Fruit fly (Drosophila melanogaster) whole organism, embryonic: Measurements from ENCODE around the gene lectin-37Da.
A peak's percentile ranks its signal among the peaks of the same experiment; 100 is the strongest.

Experiments used
- Atf-2 ChIP-seq: fragments of 200-800 bp; sonication (Bioruptor generic); optimal IDR thresholded peaks from 2 replicates; lab custom pipeline; 2016; ENCODE audit warnings: missing biosample characterization, missing genetic modification characterization
- Awh ChIP-seq: fragments of 200-800 bp; sonication (Bioruptor generic); IDR thresholded peaks from 2 replicates; pipeline ENCODE4, ENCODE4 v1.3.6; 2022; ENCODE audit warnings: missing biosample characterization, missing genetic modification characterization
- B-H1 ChIP-seq: fragments of 200-800 bp; sonication (Bioruptor generic); IDR thresholded peaks from 3 replicates; pipeline ENCODE4 v1.3.6; 2022; ENCODE audit warnings: missing biosample characterization, missing genetic modification characterization
- BtbVII ChIP-seq: fragments of 200-800 bp; sonication (Bioruptor generic); optimal IDR thresholded peaks from 3 replicates; lab custom pipeline; 2017; ENCODE audit warnings: missing biosample characterization, mild to moderate bottlenecking, missing genetic modification characterization
- Bteb2 ChIP-seq: fragments of 200-800 bp; sonication (Bioruptor generic); optimal IDR thresholded peaks from 2 replicates; lab custom pipeline; 2016; ENCODE audit warnings: missing biosample characterization, missing genetic modification characterization
- CG10147 ChIP-seq: fragments of 200-800 bp; sonication (Bioruptor generic); optimal IDR thresholded peaks from 2 replicates; lab custom pipeline; 2019; ENCODE audit warnings: missing biosample characterization, mild to moderate bottlenecking, missing genetic modification characterization, moderate library complexity
- CG10979 ChIP-seq: fragments of 200-800 bp; sonication (Bioruptor generic); optimal IDR thresholded peaks from 2 replicates; lab custom pipeline; 2018; ENCODE audit warnings: missing biosample characterization, mild to moderate bottlenecking, missing genetic modification characterization, moderate library complexity
- CG12155 ChIP-seq: fragments of 200-800 bp; sonication (Bioruptor generic); optimal IDR thresholded peaks from 3 replicates; lab custom pipeline; 2016; ENCODE audit warnings: missing biosample characterization, missing genetic modification characterization
- CG13775 ChIP-seq: fragments of 200-800 bp; sonication (Bioruptor generic); optimal IDR thresholded peaks from 3 replicates; lab custom pipeline; 2017; ENCODE audit warnings: missing biosample characterization, mild to moderate bottlenecking, missing genetic modification characterization
- CG14860 ChIP-seq: fragments of 200-800 bp; sonication (Bioruptor generic); IDR thresholded peaks from 3 replicates; pipeline ENCODE4 v1.3.6; 2022; ENCODE audit warnings: missing biosample characterization, missing genetic modification characterization; ENCODE audit not compliant: partially characterized antibody
- CG15601 ChIP-seq: fragments of 200-800 bp; sonication (Bioruptor generic); optimal IDR thresholded peaks from 3 replicates; lab custom pipeline; 2019; ENCODE audit warnings: missing biosample characterization, mild to moderate bottlenecking, missing genetic modification characterization, moderate library complexity
- CG1603 ChIP-seq: fragments of 200-800 bp; sonication (Bioruptor generic); optimal IDR thresholded peaks from 2 replicates; lab custom pipeline; 2019; ENCODE audit warnings: missing biosample characterization, mild to moderate bottlenecking, missing genetic modification characterization, moderate library complexity
- CG17612 ChIP-seq: fragments of 200-800 bp; sonication (Bioruptor generic); IDR thresholded peaks from 2 replicates; pipeline ENCODE4 v1.3.6; 2022; ENCODE audit warnings: missing biosample characterization, missing genetic modification characterization
- CG18011 ChIP-seq: fragments of 200-800 bp; sonication (Bioruptor generic); optimal IDR thresholded peaks from 2 replicates; lab custom pipeline; 2017; ENCODE audit warnings: missing biosample characterization, missing genetic modification characterization, mild to moderate bottlenecking, moderate library complexity, missing genotype
- CG18262 ChIP-seq: fragments of 200-800 bp; optimal IDR thresholded peaks from 3 replicates; lab custom pipeline; 2019; ENCODE audit warnings: missing biosample characterization, mild to moderate bottlenecking, missing genetic modification characterization, moderate library complexity
- CG18619 ChIP-seq: fragments of 200-800 bp; sonication (Bioruptor generic); optimal IDR thresholded peaks from 3 replicates; lab custom pipeline; 2017; ENCODE audit warnings: missing biosample characterization, mild to moderate bottlenecking, missing genetic modification characterization
- CG2678 ChIP-seq: fragments of 200-800 bp; sonication (Bioruptor generic); optimal IDR thresholded peaks from 3 replicates; lab custom pipeline; 2019; ENCODE audit warnings: missing biosample characterization, mild to moderate bottlenecking, missing genetic modification characterization, moderate library complexity
- CG2712 ChIP-seq: fragments of 200-800 bp; optimal IDR thresholded peaks from 3 replicates; lab custom pipeline; 2019; ENCODE audit warnings: missing biosample characterization, mild to moderate bottlenecking, missing genetic modification characterization, moderate library complexity
- CG31224 ChIP-seq: fragments of 200-800 bp; sonication (Bioruptor generic); IDR thresholded peaks from 2 replicates; pipeline ENCODE4 v1.3.6; 2022; ENCODE audit warnings: missing biosample characterization, missing genetic modification characterization
- CG6689 ChIP-seq: fragments of 200-800 bp; sonication (Bioruptor generic); IDR thresholded peaks from 2 replicates; pipeline ENCODE4 v1.3.6; 2022; ENCODE audit warnings: missing biosample characterization, missing genetic modification characterization
- CG7556 ChIP-seq: fragments of 200-800 bp; sonication (Bioruptor generic); optimal IDR thresholded peaks from 2 replicates; lab custom pipeline; 2017; ENCODE audit warnings: missing biosample characterization, mild to moderate bottlenecking, missing genetic modification characterization
- CG7839 ChIP-seq: fragments of 200-800 bp; sonication (Bioruptor generic); optimal IDR thresholded peaks from 3 replicates; lab custom pipeline; 2018; ENCODE audit warnings: missing biosample characterization, mild to moderate bottlenecking, missing genetic modification characterization, moderate library complexity
- CG8388 ChIP-seq: fragments of 200-800 bp; sonication (Bioruptor generic); optimal IDR thresholded peaks from 2 replicates; lab custom pipeline; 2019; ENCODE audit warnings: missing biosample characterization, mild to moderate bottlenecking, missing genetic modification characterization, moderate library complexity
- CoRest ChIP-seq: fragments of 200-800 bp; sonication (Bioruptor generic); optimal IDR thresholded peaks from 3 replicates; lab custom pipeline; 2018; ENCODE audit warnings: missing biosample characterization, mild to moderate bottlenecking, missing genetic modification characterization, moderate library complexity
- ERR ChIP-seq: fragments of 200-800 bp; sonication (Bioruptor generic); optimal IDR thresholded peaks from 2 replicates; lab custom pipeline; 2016; ENCODE audit warnings: missing biosample characterization, missing genetic modification characterization
- Gsc ChIP-seq: fragments of 200-800 bp; sonication (Bioruptor generic); IDR thresholded peaks from 2 replicates; pipeline ENCODE4 v1.3.6; 2022; ENCODE audit warnings: missing biosample characterization, missing genetic modification characterization
- HLHmδ ChIP-seq: fragments of 200-800 bp; sonication (Bioruptor generic); optimal IDR thresholded peaks from 2 replicates; lab custom pipeline; 2018; ENCODE audit warnings: missing biosample characterization, mild to moderate bottlenecking, missing genetic modification characterization, moderate library complexity
- Hmr ChIP-seq: fragments of 200-800 bp; sonication (Bioruptor generic); optimal IDR thresholded peaks from 3 replicates; lab custom pipeline; 2017; ENCODE audit warnings: mild to moderate bottlenecking, missing biosample characterization, missing genetic modification reagents, missing genetic modification characterization
- Lim3 ChIP-seq: fragments of 200-800 bp; sonication (Bioruptor generic); IDR thresholded peaks from 2 replicates; pipeline ENCODE4 v1.3.6; 2022; ENCODE audit warnings: missing biosample characterization, missing genetic modification characterization
- NC2α ChIP-seq: fragments of 200-800 bp; sonication (Bioruptor generic); optimal IDR thresholded peaks from 2 replicates; lab custom pipeline; 2016; ENCODE audit warnings: missing biosample characterization, missing genetic modification characterization
- NC2β ChIP-seq: fragments of 200-800 bp; sonication (Bioruptor generic); optimal IDR thresholded peaks from 2 replicates; lab custom pipeline; 2016; ENCODE audit warnings: missing biosample characterization, missing genetic modification characterization
- NFAT ChIP-seq: fragments of 200-800 bp; sonication (Bioruptor generic); IDR thresholded peaks from 2 replicates; pipeline ENCODE4 v1.3.6; 2022; ENCODE audit warnings: missing biosample characterization, missing genetic modification characterization
- NfI ChIP-seq: fragments of 200-800 bp; sonication (Bioruptor generic); optimal IDR thresholded peaks from 3 replicates; lab custom pipeline; 2018; ENCODE audit warnings: missing biosample characterization, mild to moderate bottlenecking, missing genetic modification characterization, moderate library complexity
- Optix ChIP-seq: fragments of 200-800 bp; sonication (Bioruptor generic); IDR thresholded peaks from 3 replicates; pipeline ENCODE4 v1.3.6; 2022; ENCODE audit warnings: missing biosample characterization, missing genetic modification characterization
- Poxn ChIP-seq: fragments of 200-800 bp; sonication (Bioruptor generic); IDR thresholded peaks from 2 replicates; pipeline ENCODE4 v1.3.6; 2022; ENCODE audit warnings: missing biosample characterization, missing genetic modification characterization
- Scr ChIP-seq: fragments of 200-800 bp; sonication (Bioruptor generic); IDR thresholded peaks from 2 replicates; pipeline ENCODE4 v1.3.6; 2022; ENCODE audit warnings: missing biosample characterization, missing genetic modification characterization; ENCODE audit not compliant: partially characterized antibody
- Sin3A ChIP-seq: fragments of >200 bp; optimal IDR thresholded peaks from 2 replicates; lab custom pipeline; 2018
- Spps ChIP-seq: fragments of 200-800 bp; sonication (Bioruptor generic); optimal IDR thresholded peaks from 2 replicates; lab custom pipeline; 2018; ENCODE audit warnings: missing biosample characterization, mild to moderate bottlenecking, missing genetic modification characterization
- Tbp ChIP-seq: fragments of >200 bp; optimal IDR thresholded peaks from 2 replicates; lab custom pipeline; 2018; ENCODE audit warnings: missing biosample characterization, missing genetic modification characterization
- ab ChIP-seq: fragments of 200-800 bp; sonication (Bioruptor generic); optimal IDR thresholded peaks from 2 replicates; lab custom pipeline; 2016; ENCODE audit warnings: missing biosample characterization, missing genetic modification characterization
- ase ChIP-seq: fragments of 200-800 bp; sonication (Bioruptor generic); IDR thresholded peaks from 3 replicates; pipeline ENCODE4 v1.3.6; 2022; ENCODE audit warnings: missing biosample characterization, missing genetic modification characterization
- ash1 ChIP-seq: fragments of 200-800 bp; sonication (Bioruptor generic); optimal IDR thresholded peaks from 2 replicates; lab custom pipeline; 2018; ENCODE audit warnings: missing biosample characterization, mild to moderate bottlenecking, missing genetic modification characterization
- az2 ChIP-seq: fragments of 200-800 bp; sonication (Bioruptor generic); optimal IDR thresholded peaks from 3 replicates; lab custom pipeline; 2016; ENCODE audit warnings: missing biosample characterization, missing genetic modification characterization
- cad ChIP-seq: fragments of >200 bp; optimal IDR thresholded peaks from 2 replicates; lab custom pipeline; 2017; ENCODE audit warnings: missing biosample characterization, missing genetic modification characterization
- hb ChIP-seq: fragments of 200-800 bp; sonication (Bioruptor generic); IDR thresholded peaks from 3 replicates; pipeline ENCODE4 v1.3.6; 2022; ENCODE audit warnings: missing biosample characterization, missing genetic modification characterization; ENCODE audit not compliant: partially characterized antibody
- insv ChIP-seq, 2 experiments: fragments of 200-800 bp; sonication (Bioruptor generic); optimal IDR thresholded peaks; 3 replicates each; lab custom pipeline; 2016 to 2018; ENCODE audit warnings: missing biosample characterization in 2 of 2, missing genetic modification characterization in 2 of 2
- nmo ChIP-seq: fragments of 200-800 bp; sonication (Bioruptor generic); optimal IDR thresholded peaks from 2 replicates; lab custom pipeline; 2018; ENCODE audit warnings: missing biosample characterization, mild to moderate bottlenecking, missing genetic modification characterization, moderate library complexity
- oc ChIP-seq: fragments of 200-800 bp; sonication (Bioruptor generic); optimal IDR thresholded peaks from 2 replicates; lab custom pipeline; 2018; ENCODE audit warnings: missing biosample characterization, mild to moderate bottlenecking, missing genetic modification characterization, moderate library complexity
- run ChIP-seq: fragments of 200-800 bp; sonication (Bioruptor generic); optimal IDR thresholded peaks from 3 replicates; lab custom pipeline; 2018; ENCODE audit warnings: missing biosample characterization, mild to moderate bottlenecking, missing genetic modification characterization
- sr ChIP-seq: fragments of 200-800 bp; sonication (Bioruptor generic); IDR thresholded peaks from 3 replicates; pipeline ENCODE4 v1.3.6; 2022; ENCODE audit warnings: missing biosample characterization, missing genetic modification characterization
- unc-4 ChIP-seq: fragments of 200-800 bp; sonication (Bioruptor generic); IDR thresholded peaks from 2 replicates; pipeline ENCODE4 v1.3.6; 2022; ENCODE audit warnings: missing biosample characterization, missing genetic modification characterization; ENCODE audit not compliant: partially characterized antibody
- unpg ChIP-seq: fragments of 200-800 bp; sonication (Bioruptor generic); optimal IDR thresholded peaks from 3 replicates; lab custom pipeline; 2018; ENCODE audit warnings: missing biosample characterization, mild to moderate bottlenecking, missing genetic modification characterization, moderate library complexity

The lectin-37Da gene

dm6 chr2L:19463405-19463804, 45.3 kb downstream of the lectin-37Da start (continued):
- TF ChIP-seq CoRest (tag; lab: Kevin White, UChicago) (peak; percentile 36), insv (GFP tag; optimal IDR thresholded peaks at IDR 0.05; lab: Kevin White, UChicago) (no peak), CG1603 (tag; lab: Kevin White, UChicago) (no peak), CG8388 (GFP tag; lab: Kevin White, UChicago) (no peak), CG12155 (GFP tag; lab: Kevin White, UChicago) (no peak), nmo (GFP tag; lab: Kevin White, UChicago) (peak; percentile 32), CG18262 (tag; lab: Kevin White, UChicago) (peak; percentile 57), cad (GFP tag; lab: Kevin White, UChicago) (no peak), Awh (GFP tag; lab: Robert Waterston, UW) (no peak), unc-4 (no peak), CG7556 (GFP tag; lab: Kevin White, UChicago) (peak; percentile 59), CG17612 (no peak), HLHmδ (no peak), Scr (GFP tag; lab: Robert Waterston, UW) (no peak), Bteb2 (GFP tag; lab: Kevin White, UChicago) (no peak), ase (GFP tag; lab: Robert Waterston, UW) (no peak), az2 (GFP tag; lab: Kevin White, UChicago) (peak; percentile 0), CG18011 (GFP tag; lab: Kevin White, UChicago) (no peak), Atf-2 (GFP tag; lab: Kevin White, UChicago) (no peak), CG2712 (tag; lab: Kevin White, UChicago) (peak; percentile 2), unpg (GFP tag; lab: Kevin White, UChicago) (no peak), NC2β (no peak), BtbVII (no peak), ash1 (GFP tag; lab: Kevin White, UChicago) (no peak), Spps (tag; lab: Kevin White, UChicago) (no peak), ERR (GFP tag; lab: Kevin White, UChicago) (no peak), CG7839 (tag; lab: Kevin White, UChicago) (peak; percentile 23), Hmr (no peak), NFAT (GFP tag; lab: Robert Waterston, UW) (no peak), hb (no peak), sr (GFP tag; lab: Robert Waterston, UW) (no peak), Lim3 (GFP tag; lab: Robert Waterston, UW) (no peak), Optix (GFP tag; lab: Robert Waterston, UW) (no peak), CG6689 (GFP tag; lab: Robert Waterston, UW) (no peak), CG15601 (tag; lab: Kevin White, UChicago) (no peak), CG14860 (GFP tag; lab: Robert Waterston, UW) (no peak), Poxn (GFP tag; lab: Robert Waterston, UW) (no peak), Sin3A (lab: Kevin White, UChicago) (no peak), CG18619 (GFP tag; lab: Kevin White, UChicago) (no peak), CG13775 (peak; percentile 20), CG2678 (peak; percentile 44), Gsc (GFP tag; lab: Robert Waterston, UW) (no peak), B-H1 (GFP tag; lab: Robert Waterston, UW) (no peak), NfI (GFP tag; lab: Kevin White, UChicago) (no peak), CG10147 (GFP tag; lab: Kevin White, UChicago) (no peak), run (tag; lab: Kevin White, UChicago) (no peak), ab (GFP tag; lab: Kevin White, UChicago) (no peak), CG10979 (tag; lab: Kevin White, UChicago) (peak; percentile 33), CG31224 (GFP tag; lab: Robert Waterston, UW) (no peak), Tbp (GFP tag; lab: Kevin White, UChicago) (no peak), oc (tag; lab: Kevin White, UChicago) (no peak), NC2α (GFP tag; lab: Kevin White, UChicago) (no peak)
